Worm (Caenorhabditis elegans) whole organism, mixed stage, embryonic: ENCODE measurements around the gene F45G2.8.

Experiments used
- M03D4.4 ChIP-seq: sonication (generic microtip); optimal IDR thresholded peaks from 2 replicates; lab custom pipeline; 2017; ENCODE audit warnings: mild to moderate bottlenecking, missing genetic modification characterization, missing compliant biosample characterization
- bed-3 ChIP-seq: fragments of 200-800 bp; sonication (Bioruptor generic); optimal IDR thresholded peaks from 3 replicates; lab custom pipeline; 2018; ENCODE audit warnings: mild to moderate bottlenecking, missing genetic modification characterization, moderate library complexity, missing compliant biosample characterization
- ceh-39 ChIP-seq: fragments of 150-350 bp; optimal IDR thresholded peaks from 2 replicates; lab custom pipeline; 2014; ENCODE audit warnings: missing biosample characterization, missing genetic modification characterization
- ceh-83 ChIP-seq: fragments of 200-800 bp; sonication (Bioruptor generic); optimal IDR thresholded peaks from 2 replicates; lab custom pipeline; 2018; ENCODE audit warnings: mild to moderate bottlenecking, missing genetic modification characterization, missing compliant biosample characterization
- ces-1 ChIP-seq: fragments of 150-350 bp; optimal IDR thresholded peaks from 2 replicates; lab custom pipeline; 2014; ENCODE audit warnings: missing biosample characterization, missing genetic modification reagents, missing genetic modification characterization
- drap-1 ChIP-seq: fragments of 200-800 bp; sonication (Bioruptor generic); optimal IDR thresholded peaks from 3 replicates; lab custom pipeline; 2018; ENCODE audit warnings: mild to moderate bottlenecking, missing genetic modification characterization, missing compliant biosample characterization
- elt-1 ChIP-seq: sonication (generic microtip); optimal IDR thresholded peaks from 2 replicates; lab custom pipeline; 2017; ENCODE audit warnings: missing genetic modification characterization, mild to moderate bottlenecking, missing compliant biosample characterization, antibody characterized with exemption, moderate library complexity, borderline replicate concordance; ENCODE audit not compliant: insufficient read depth
- elt-3 ChIP-seq: fragments of 150-350 bp; optimal IDR thresholded peaks from 2 replicates; lab custom pipeline; 2014; ENCODE audit warnings: missing biosample characterization, missing genetic modification characterization
- flh-1 ChIP-seq: fragments of 200-800 bp; sonication (Bioruptor generic); optimal IDR thresholded peaks from 2 replicates; lab custom pipeline; 2018; ENCODE audit warnings: mild to moderate bottlenecking, missing genetic modification characterization, moderate library complexity, missing compliant biosample characterization
- ham-2 ChIP-seq: fragments of 200-800 bp; sonication (Bioruptor generic); optimal IDR thresholded peaks from 2 replicates; lab custom pipeline; 2018; ENCODE audit warnings: mild to moderate bottlenecking, missing genetic modification characterization, missing compliant biosample characterization
- hlh-1 ChIP-seq: fragments of 150-350 bp; optimal IDR thresholded peaks from 2 replicates; lab custom pipeline; 2014; ENCODE audit warnings: missing biosample characterization, missing genetic modification reagents, missing genetic modification characterization
- lin-13 ChIP-seq: fragments of 150-350 bp; optimal IDR thresholded peaks from 2 replicates; lab custom pipeline; 2014; ENCODE audit warnings: missing biosample characterization, missing genetic modification characterization
- lin-32 ChIP-seq: fragments of 200-800 bp; sonication (Bioruptor generic); optimal IDR thresholded peaks from 2 replicates; lab custom pipeline; 2018; ENCODE audit warnings: mild to moderate bottlenecking, missing genetic modification characterization, missing compliant biosample characterization
- lsy-2 ChIP-seq: fragments of 150-350 bp; optimal IDR thresholded peaks from 2 replicates; lab custom pipeline; 2014; ENCODE audit warnings: missing biosample characterization, missing genetic modification characterization
- mab-5 ChIP-seq: fragments of 150-350 bp; optimal IDR thresholded peaks from 2 replicates; lab custom pipeline; 2014; ENCODE audit warnings: missing biosample characterization, missing genetic modification characterization
- mep-1 ChIP-seq: fragments of 150-350 bp; optimal IDR thresholded peaks from 2 replicates; lab custom pipeline; 2017; ENCODE audit warnings: missing biosample characterization, missing genetic modification reagents, missing genetic modification characterization, inconsistent platforms
- mls-2 ChIP-seq: sonication (generic microtip); optimal IDR thresholded peaks from 2 replicates; lab custom pipeline; 2016; ENCODE audit warnings: mild to moderate bottlenecking, missing genetic modification characterization, moderate library complexity, missing compliant biosample characterization
- nhr-12 ChIP-seq: fragments of 150-350 bp; optimal IDR thresholded peaks from 2 replicates; lab custom pipeline; 2014; ENCODE audit warnings: missing biosample characterization, missing genetic modification characterization
- nhr-2 ChIP-seq: fragments of 150-350 bp; optimal IDR thresholded peaks from 2 replicates; lab custom pipeline; 2014; ENCODE audit warnings: missing biosample characterization, missing genetic modification characterization
- nhr-237 ChIP-seq: fragments of 150-350 bp; optimal IDR thresholded peaks from 2 replicates; lab custom pipeline; 2014; ENCODE audit warnings: missing biosample characterization, missing genetic modification characterization
- nhr-76 ChIP-seq: sonication (generic microtip); optimal IDR thresholded peaks from 2 replicates; lab custom pipeline; 2017; ENCODE audit warnings: missing biosample characterization, missing genetic modification characterization
- pha-4 ChIP-seq: fragments of 150-350 bp; optimal IDR thresholded peaks from 2 replicates; lab custom pipeline; 2018; ENCODE audit warnings: missing biosample characterization, missing genetic modification reagents, missing genetic modification characterization
- snpc-4 ChIP-seq: fragments of 150-350 bp; optimal IDR thresholded peaks from 2 replicates; lab custom pipeline; 2014; ENCODE audit warnings: missing biosample characterization, missing genetic modification characterization
- sptf-1 ChIP-seq: sonication (generic microtip); optimal IDR thresholded peaks from 2 replicates; lab custom pipeline; 2017; ENCODE audit warnings: mild to moderate bottlenecking, missing genetic modification characterization, moderate library complexity, missing compliant biosample characterization
- tbx-8 ChIP-seq: fragments of 200-800 bp; sonication (Bioruptor generic); optimal IDR thresholded peaks from 2 replicates; lab custom pipeline; 2018; ENCODE audit warnings: mild to moderate bottlenecking, missing genetic modification characterization, moderate library complexity, missing compliant biosample characterization
- unc-120 ChIP-seq: sonication (generic microtip); optimal IDR thresholded peaks from 2 replicates; lab custom pipeline; 2017; ENCODE audit warnings: missing genetic modification characterization, missing compliant biosample characterization; ENCODE audit not compliant: poor library complexity, severe bottlenecking
- unc-39 ChIP-seq: fragments of 150-350 bp; optimal IDR thresholded peaks from 2 replicates; lab custom pipeline; 2014; ENCODE audit warnings: missing biosample characterization, missing genetic modification characterization

Gene F45G2.8

DNA sequence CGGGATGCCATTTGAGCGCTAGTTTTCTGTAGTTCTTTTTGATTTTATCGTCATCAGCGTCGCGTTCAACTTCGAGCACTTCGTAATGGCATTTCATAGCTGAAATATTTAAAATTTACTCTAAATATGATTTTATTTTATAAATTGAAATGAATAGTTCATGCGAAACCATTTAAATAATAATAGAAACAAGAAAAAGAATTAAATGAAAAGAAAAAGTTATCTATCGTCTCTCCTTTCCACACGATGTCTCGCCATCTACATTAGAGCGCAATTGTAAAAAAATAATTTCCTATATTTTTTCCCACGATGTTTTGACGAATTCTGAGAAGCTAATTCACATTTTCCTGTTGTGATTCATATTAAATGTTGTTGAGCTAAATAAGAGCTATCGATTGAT, 42.2 kb downstream of the F45G2.8 start, which contains the start of gene dnj-17:
Gene dnj-17, minus strand, starts transcription at position 101 of the 400 bp plus-strand sequence.
- TF ChIP-seq mls-2 (no peak), lin-32 (GFP tag; lab: Kevin White, UChicago) (no peak), tbx-8 (no peak), bed-3 (GFP tag; lab: Kevin White, UChicago) (no peak), lsy-2 (no peak), ces-1 (GFP tag; lab: Kevin White, UChicago) (peak; percentile 13)
- TF ChIP-seq, all 35 proteins: peak for 1

DNA sequence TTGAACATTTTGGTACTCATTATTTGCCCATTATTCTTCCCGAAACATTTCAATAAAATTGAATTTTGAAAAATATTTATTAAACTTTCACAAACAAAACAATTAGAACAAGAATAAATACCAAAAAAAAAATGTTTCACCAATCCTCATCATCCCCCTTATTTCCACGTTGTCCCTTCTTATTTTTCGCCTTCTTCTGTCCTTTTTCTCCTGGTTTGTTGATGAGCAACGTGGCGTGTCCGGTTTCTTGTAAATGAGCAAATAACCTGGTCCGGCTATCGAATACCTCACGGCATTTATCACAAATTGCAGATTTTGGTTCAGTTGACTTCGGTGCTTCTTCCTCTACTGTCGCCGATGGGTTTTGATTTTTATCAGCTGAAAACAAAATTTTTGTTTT, 44.7 kb downstream of the F45G2.8 start:
- no peak for TF ChIP-seq sptf-1 (tag; lab: Kevin White, UChicago)
- no peak for TF ChIP-seq nhr-76 (tag; lab: Kevin White, UChicago)
- no peak for TF ChIP-seq mab-5 (tag; lab: Kevin White, UChicago)
- no peak for TF ChIP-seq pha-4 (tag; lab: Kevin White, UChicago)
- TF ChIP-seq mls-2: no peak
- TF ChIP-seq nhr-2 (tag; lab: Kevin White, UChicago): no peak
- TF ChIP-seq tbx-8: no peak
- TF ChIP-seq elt-1 (tag; lab: Kevin White, UChicago): no peak
- TF ChIP-seq lsy-2: no peak
- TF ChIP-seq snpc-4: no peak
- no peak for TF ChIP-seq elt-3 (tag; lab: Kevin White, UChicago)
- TF ChIP-seq ham-2 (GFP tag; lab: Kevin White, UChicago): no peak
- TF ChIP-seq ces-1 (GFP tag; lab: Kevin White, UChicago): no peak
- no peak for TF ChIP-seq lin-13 (tag; lab: Kevin White, UChicago)

DNA sequence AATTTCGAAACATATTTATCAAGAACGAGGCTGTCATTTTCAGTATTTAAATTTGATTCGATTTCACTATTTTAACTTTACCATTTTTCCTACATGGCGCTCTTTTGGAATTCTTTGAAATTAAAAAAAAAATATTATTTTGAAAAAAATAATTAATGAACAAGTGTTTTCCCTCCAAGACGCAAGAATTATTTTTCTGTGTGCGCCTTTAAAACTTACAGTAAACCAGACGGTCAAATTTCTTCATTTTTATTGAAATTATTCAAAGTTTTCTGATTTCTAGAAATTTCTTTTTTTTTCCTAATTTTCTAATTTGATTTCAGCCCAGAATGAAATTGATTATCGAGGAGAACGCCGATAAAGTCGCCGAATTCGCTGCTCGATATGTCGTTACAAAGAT, 46.4 kb downstream of the F45G2.8 start, which contains the start of gene T03F6.3:
Gene T03F6.3, plus strand, starts transcription at position 318 of the 400 bp plus-strand sequence.
- TF ChIP-seq nhr-237 (tag; lab: Kevin White, UChicago) (no peak), ham-2 (GFP tag; lab: Kevin White, UChicago) (no peak), lin-32 (GFP tag; lab: Kevin White, UChicago) (no peak), flh-1 (GFP tag; lab: Kevin White, UChicago) (no peak), hlh-1 (tag; lab: Kevin White, UChicago) (no peak), mep-1 (no peak), M03D4.4 (no peak)
- TF ChIP-seq, all 35 proteins: peak for 0

DNA sequence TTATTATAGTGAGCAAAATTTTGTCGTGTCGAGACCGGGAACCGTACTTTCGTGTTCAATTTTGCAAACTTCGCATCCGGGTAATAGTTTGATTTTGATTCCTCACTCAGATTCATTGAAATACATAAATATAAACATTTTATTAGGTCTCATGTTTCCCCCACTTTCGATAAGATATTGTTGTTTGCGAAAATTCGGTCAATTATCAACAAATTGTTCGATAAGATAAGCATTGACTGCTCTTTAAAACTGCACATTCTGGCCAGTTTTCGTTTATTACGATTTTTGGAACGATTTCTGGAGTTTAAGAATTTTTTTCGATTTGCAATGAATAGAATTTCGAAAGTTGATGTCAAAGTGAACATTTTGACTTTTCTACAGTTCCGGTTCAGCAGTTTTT, 46.8 kb downstream of the F45G2.8 start:
- TF ChIP-seq drap-1 (GFP tag; lab: Kevin White, UChicago) (no peak), flh-1 (GFP tag; lab: Kevin White, UChicago) (no peak), nhr-2 (tag; lab: Kevin White, UChicago) (no peak), hlh-1 (tag; lab: Kevin White, UChicago) (no peak), mep-1 (no peak), lsy-2 (no peak), ceh-39 (no peak), lin-32 (GFP tag; lab: Kevin White, UChicago) (no peak), unc-120 (tag; lab: Kevin White, UChicago) (no peak), nhr-12 (tag; lab: Kevin White, UChicago) (no peak), pha-4 (tag; lab: Kevin White, UChicago) (no peak), nhr-237 (tag; lab: Kevin White, UChicago) (no peak), unc-39 (tag; lab: Kevin White, UChicago) (no peak), sptf-1 (tag; lab: Kevin White, UChicago) (no peak), ceh-83 (GFP tag; lab: Kevin White, UChicago) (no peak), M03D4.4 (no peak)
- TF ChIP-seq, all 35 proteins: peak for 0

DNA sequence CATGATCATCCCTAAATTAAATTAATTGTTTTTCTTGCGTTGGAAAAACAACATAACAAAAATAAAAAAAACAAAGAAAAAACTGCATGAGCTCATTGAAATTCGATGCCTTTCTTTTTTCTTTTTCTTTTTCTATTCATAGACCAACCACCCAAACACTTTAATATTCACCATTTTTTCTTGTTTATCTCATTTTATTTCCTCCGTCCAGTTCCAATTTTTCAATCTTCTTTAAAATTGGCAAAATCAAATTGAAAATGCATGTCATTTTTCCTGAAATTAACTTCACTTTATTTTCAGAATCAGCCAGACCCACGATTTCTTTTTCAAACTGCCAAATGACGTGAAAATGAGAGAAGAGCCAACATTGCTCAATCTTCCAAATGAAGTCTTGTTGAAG, 49.6 kb downstream of the F45G2.8 start, which contains the start of gene T03F6.4:
Gene T03F6.4, plus strand, starts transcription at position 301 of the 400 bp plus-strand sequence.
- TF ChIP-seq ces-1 (GFP tag; lab: Kevin White, UChicago) (no peak), elt-3 (tag; lab: Kevin White, UChicago) (no peak), nhr-76 (tag; lab: Kevin White, UChicago) (no peak), sptf-1 (tag; lab: Kevin White, UChicago) (no peak)
